Worm (Caenorhabditis elegans): Measurements from ENCODE around the gene T21D12.7.

Gene T21D12.7

ce11 chrIV:252454-252853, 38.8 kb downstream of the T21D12.7 start, which contains the start of gene grl-19:
grl-19 (minus strand) TSS chrIV:252554.
- TF ChIP-seq egl-27 (tag; optimal IDR thresholded peaks at IDR 0.05) (no peak), daf-12 (tag; optimal IDR thresholded peaks at IDR 0.05) (no peak), eor-1 (tag; optimal IDR thresholded peaks at IDR 0.05) (no peak), fkh-10 (GFP tag; optimal IDR thresholded peaks at IDR 0.05) (no peak), hmg-11 (tag; optimal IDR thresholded peaks at IDR 0.05) (no peak), skn-1 (tag; optimal IDR thresholded peaks at IDR 0.05) (no peak), pqm-1 (tag; optimal IDR thresholded peaks at IDR 0.05) (no peak), fos-1 (tag; optimal IDR thresholded peaks at IDR 0.05) (no peak), unc-39 (tag; optimal IDR thresholded peaks at IDR 0.05) (no peak), elt-2 (tag; optimal IDR thresholded peaks at IDR 0.05) (no peak), ztf-11 (tag; optimal IDR thresholded peaks at IDR 0.05) (no peak), ceh-16 (tag; optimal IDR thresholded peaks at IDR 0.05) (no peak), nhr-12 (tag; optimal IDR thresholded peaks at IDR 0.05) (no peak), elt-1 (tag; optimal IDR thresholded peaks at IDR 0.05) (no peak)

DNA sequence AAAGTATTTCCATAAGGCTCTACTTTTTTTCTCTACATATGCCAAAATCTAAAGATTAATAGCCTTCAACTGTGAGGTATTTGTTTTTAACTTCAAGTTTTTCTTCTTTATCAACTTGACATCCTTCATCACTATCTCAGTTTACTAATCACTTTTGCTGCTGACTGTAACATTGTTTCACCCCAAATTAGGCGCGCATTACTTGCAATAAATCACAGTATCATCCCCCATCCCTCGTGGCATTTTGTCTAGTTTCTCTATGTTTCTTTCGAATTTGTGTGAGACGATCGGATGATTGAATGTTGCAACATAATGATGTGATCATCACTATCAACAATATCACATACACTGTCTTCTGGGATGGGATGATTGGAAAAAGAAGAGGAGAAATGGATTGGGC, 43.8 kb downstream of the T21D12.7 start:
- TF ChIP-seq nhr-43 (tag; optimal IDR thresholded peaks at IDR 0.05; ENCODE audit: poor library complexity, severe bottlenecking), result peak; percentile 69
- TF ChIP-seq nhr-25 (tag; optimal IDR thresholded peaks at IDR 0.05), result peak; percentile 87
- TF ChIP-seq elt-3 (tag; optimal IDR thresholded peaks at IDR 0.05), result peak in 2 of 3 experiments; percentile 61 to 65
- TF ChIP-seq mdl-1 (tag; optimal IDR thresholded peaks at IDR 0.05), result peak; percentile 88
- peak; percentile 78 for TF ChIP-seq nhr-23 (tag; optimal IDR thresholded peaks at IDR 0.05)
- no peak for TF ChIP-seq ZK546.5 (tag; optimal IDR thresholded peaks at IDR 0.05)
- TF ChIP-seq snpc-4 (tag; optimal IDR thresholded peaks at IDR 0.05), result no peak

DNA sequence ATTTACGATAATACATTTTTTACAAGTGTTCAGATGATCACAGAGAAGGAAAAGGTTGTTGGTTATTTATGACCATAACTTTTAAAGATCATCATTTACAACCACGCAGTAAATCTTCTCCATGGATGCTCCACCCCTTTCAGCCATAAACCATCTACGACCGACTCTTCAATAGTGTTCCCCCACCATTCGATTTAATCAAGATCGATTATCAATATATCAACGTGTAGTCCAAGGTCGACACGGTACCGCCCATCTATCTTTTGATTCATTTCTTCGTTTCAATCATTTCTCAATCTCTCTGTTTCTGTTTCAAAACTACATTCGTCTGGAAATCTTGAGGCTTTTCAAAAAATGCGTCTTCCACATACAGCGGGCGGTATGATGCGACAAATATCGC, 46.4 kb downstream of the T21D12.7 start, which contains the start of gene aass-1:
aass-1 (plus strand) TSS at position 301 of the 400 bp plus-strand sequence.
- TF ChIP-seq nhr-23 (tag; optimal IDR thresholded peaks at IDR 0.05), result no peak
- TF ChIP-seq nhr-25 (tag; optimal IDR thresholded peaks at IDR 0.05), result peak; percentile 44

DNA sequence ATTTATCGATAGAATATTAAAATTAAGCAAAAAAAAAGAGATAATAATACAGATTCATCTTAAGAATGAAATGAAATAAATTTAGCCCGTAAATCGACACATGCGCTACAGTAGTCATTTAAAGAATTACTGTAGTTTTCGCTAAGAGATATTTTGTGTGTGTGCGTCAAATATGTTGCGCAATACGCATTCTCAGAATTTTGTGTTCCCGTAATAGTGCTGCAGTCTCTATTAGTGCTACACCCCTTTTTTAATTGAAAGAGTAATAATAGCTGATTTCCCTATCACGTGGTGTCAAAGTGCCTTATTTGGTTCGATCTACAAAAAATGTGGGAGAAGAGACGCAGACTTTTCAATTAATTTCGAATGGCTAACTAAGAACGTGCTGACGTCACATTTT, 47.0 kb downstream of the T21D12.7 start:
- TF ChIP-seq ztf-4 (tag; optimal IDR thresholded peaks at IDR 0.05) (no peak), fos-1 (tag; optimal IDR thresholded peaks at IDR 0.05) (no peak), tbx-2 (tag; optimal IDR thresholded peaks at IDR 0.05) (no peak), lin-15B (tag; optimal IDR thresholded peaks at IDR 0.05) (no peak), lsy-12 (tag; optimal IDR thresholded peaks at IDR 0.05) (no peak), nfya-1 (tag; optimal IDR thresholded peaks at IDR 0.05; ENCODE audit: insufficient read depth) (no peak)

- TF ChIP-seq nhr-67 (tag; optimal IDR thresholded peaks at IDR 0.05), result no peak
- TF ChIP-seq ceh-9 (tag; optimal IDR thresholded peaks at IDR 0.05), result no peak
- TF ChIP-seq lin-15B (tag; optimal IDR thresholded peaks at IDR 0.05), result peak; percentile 41
- no peak for TF ChIP-seq daf-12 (tag; optimal IDR thresholded peaks at IDR 0.05)
- TF ChIP-seq fkh-2 (tag; optimal IDR thresholded peaks at IDR 0.05), result no peak
- no peak for TF ChIP-seq egl-5 (tag; optimal IDR thresholded peaks at IDR 0.05)
- no peak for TF ChIP-seq pqm-1 (tag; optimal IDR thresholded peaks at IDR 0.05)
- no peak for TF ChIP-seq nhr-11 (tag; optimal IDR thresholded peaks at IDR 0.05)
- TF ChIP-seq fkh-10 (GFP tag; optimal IDR thresholded peaks at IDR 0.05), result no peak
- TF ChIP-seq nhr-23 (tag; optimal IDR thresholded peaks at IDR 0.05), result no peak
- TF ChIP-seq sea-2 (GFP tag; optimal IDR thresholded peaks at IDR 0.05), result no peak
- no peak for TF ChIP-seq skn-1 (tag; optimal IDR thresholded peaks at IDR 0.05)
- no peak for TF ChIP-seq nhr-28 (tag; optimal IDR thresholded peaks at IDR 0.05)
- TF ChIP-seq R02D3.7 (tag; optimal IDR thresholded peaks at IDR 0.05), result no peak
- TF ChIP-seq nfya-1 (tag; optimal IDR thresholded peaks at IDR 0.05; ENCODE audit: insufficient read depth), result peak; percentile 48
- TF ChIP-seq eor-1 (tag; optimal IDR thresholded peaks at IDR 0.05), result no peak
- no peak for TF ChIP-seq mdl-1 (tag; optimal IDR thresholded peaks at IDR 0.05)
- no peak for TF ChIP-seq nhr-43 (tag; optimal IDR thresholded peaks at IDR 0.05; ENCODE audit: poor library complexity, severe bottlenecking)
- TF ChIP-seq elt-3 (tag; optimal IDR thresholded peaks at IDR 0.05), result no peak
- no peak for TF ChIP-seq mml-1 (tag; optimal IDR thresholded peaks at IDR 0.05)
- peak; percentile 14 for TF ChIP-seq elt-2 (tag; optimal IDR thresholded peaks at IDR 0.05)
- no peak for TF ChIP-seq nhr-12 (tag; optimal IDR thresholded peaks at IDR 0.05)
- no peak for TF ChIP-seq ceh-16 (tag; optimal IDR thresholded peaks at IDR 0.05)
- peak; percentile 29 for TF ChIP-seq hmg-11 (tag; optimal IDR thresholded peaks at IDR 0.05)
- TF ChIP-seq nhr-76 (tag; optimal IDR thresholded peaks at IDR 0.05), result no peak
- TF ChIP-seq lin-39 (tag; optimal IDR thresholded peaks at IDR 0.05), result no peak
- TF ChIP-seq jun-1 (tag; optimal IDR thresholded peaks at IDR 0.05), result no peak
- TF ChIP-seq ztf-4 (tag; optimal IDR thresholded peaks at IDR 0.05), result no peak
- TF ChIP-seq ceh-82 (tag; optimal IDR thresholded peaks at IDR 0.05), result no peak
- TF ChIP-seq nhr-77 (tag; optimal IDR thresholded peaks at IDR 0.05), result no peak
- no peak for TF ChIP-seq nhr-25 (tag; optimal IDR thresholded peaks at IDR 0.05)
These were observed 51.0 kb downstream of the T21D12.7 start, which contains the start of the genes fnta-1 and cogc-8 for ce11 chrIV:240257-240754. fnta-1 (minus strand) TSS chrIV:240307. cogc-8 (plus strand) TSS chrIV:240451.
